Fruit fly (Drosophila melanogaster) S2 (cell line): ENCODE results near the gene Cdc7.

Experiments used
- CG8478 ChIP-seq: fragments of >200 bp; optimal IDR thresholded peaks from 2 replicates; lab custom pipeline; 2018
- CTCF ChIP-seq, 2 experiments: fragments of >200 bp; optimal IDR thresholded peaks; 2 replicates each; lab custom pipeline; 2018

- TF ChIP-seq CG8478 (lab: Kevin White, UChicago) (no peak), CTCF (optimal IDR thresholded peaks at IDR 0.05; lab: Kevin White, UChicago) (no peak)
These were observed 45.0 kb downstream of the Cdc7 start, which contains the start of gene CG14441 for dm6 chrX:6699255-6699885.
